Fruit fly (Drosophila melanogaster) whole organism, embryonic: ENCODE measurements around the gene CG5850.

Experiments used
- CG10267 ChIP-seq: fragments of 200-800 bp; sonication (Bioruptor generic); optimal IDR thresholded peaks from 2 replicates; lab custom pipeline; 2018; ENCODE audit warnings: missing biosample characterization, mild to moderate bottlenecking, missing genetic modification characterization, moderate library complexity
- CG10366 ChIP-seq: fragments of 200-800 bp; sonication (Bioruptor generic); IDR thresholded peaks from 2 replicates; pipeline ENCODE4 v1.3.6; 2022; ENCODE audit warnings: missing biosample characterization, missing genetic modification characterization
- CG10979 ChIP-seq: fragments of 200-800 bp; sonication (Bioruptor generic); optimal IDR thresholded peaks from 2 replicates; lab custom pipeline; 2018; ENCODE audit warnings: missing biosample characterization, mild to moderate bottlenecking, missing genetic modification characterization, moderate library complexity
- CG11093 ChIP-seq: fragments of 200-800 bp; sonication (Bioruptor generic); IDR thresholded peaks from 3 replicates; pipeline ENCODE4 v1.3.6; 2022; ENCODE audit warnings: missing biosample characterization, missing genetic modification characterization
- CG11456 ChIP-seq: fragments of 200-800 bp; sonication (Bioruptor generic); IDR thresholded peaks from 3 replicates; pipeline ENCODE4 v1.3.6; 2022; ENCODE audit warnings: missing biosample characterization, missing genetic modification characterization
- CG1233 ChIP-seq: fragments of 200-800 bp; sonication (Bioruptor generic); optimal IDR thresholded peaks from 4 replicates; lab custom pipeline; 2018; ENCODE audit warnings: missing biosample characterization, mild to moderate bottlenecking, missing genetic modification characterization
- CG12769 ChIP-seq: fragments of 200-800 bp; sonication (Bioruptor generic); optimal IDR thresholded peaks from 2 replicates; lab custom pipeline; 2019; ENCODE audit warnings: missing biosample characterization, mild to moderate bottlenecking, missing genetic modification characterization, moderate library complexity
- CG14014 ChIP-seq: fragments of 200-800 bp; sonication (Bioruptor generic); IDR thresholded peaks from 2 replicates; pipeline ENCODE4 v1.3.6; 2022; ENCODE audit warnings: missing biosample characterization, missing genetic modification characterization
- CG18262 ChIP-seq: fragments of 200-800 bp; optimal IDR thresholded peaks from 3 replicates; lab custom pipeline; 2019; ENCODE audit warnings: missing biosample characterization, mild to moderate bottlenecking, missing genetic modification characterization, moderate library complexity
- CG32767 ChIP-seq: fragments of 200-800 bp; sonication (Bioruptor generic); IDR thresholded peaks from 2 replicates; pipeline ENCODE4 v1.3.6; 2022; ENCODE audit warnings: missing biosample characterization, missing genetic modification characterization
- CG33557 ChIP-seq: fragments of 200-800 bp; sonication (Bioruptor generic); optimal IDR thresholded peaks from 2 replicates; lab custom pipeline; 2019; ENCODE audit warnings: missing biosample characterization, mild to moderate bottlenecking, missing genetic modification characterization, moderate library complexity
- CG34224 ChIP-seq: fragments of 200-800 bp; sonication (Bioruptor generic); IDR thresholded peaks from 3 replicates; pipeline ENCODE4 v1.3.6; 2022; ENCODE audit warnings: missing biosample characterization, missing genetic modification characterization; ENCODE audit not compliant: partially characterized antibody
- CG34422 ChIP-seq: fragments of 200-800 bp; sonication (Bioruptor generic); IDR thresholded peaks from 3 replicates; pipeline ENCODE4 v1.3.6; 2022; ENCODE audit warnings: missing biosample characterization, missing genetic modification characterization
- CG42726 ChIP-seq: fragments of 200-800 bp; sonication (Bioruptor generic); IDR thresholded peaks from 2 replicates; pipeline ENCODE4 v1.3.6; 2022; ENCODE audit warnings: missing biosample characterization, missing genetic modification characterization; ENCODE audit not compliant: partially characterized antibody
- CG4360 ChIP-seq: fragments of 200-800 bp; sonication (Bioruptor generic); IDR thresholded peaks from 2 replicates; pipeline ENCODE4 v1.3.6; 2022; ENCODE audit warnings: missing biosample characterization, missing genetic modification characterization
- CG5953 ChIP-seq: fragments of 200-800 bp; sonication (Bioruptor generic); IDR thresholded peaks from 2 replicates; pipeline ENCODE4 v1.3.6; 2022; ENCODE audit warnings: missing biosample characterization, missing genetic modification characterization
- CG6689 ChIP-seq: fragments of 200-800 bp; sonication (Bioruptor generic); IDR thresholded peaks from 2 replicates; pipeline ENCODE4 v1.3.6; 2022; ENCODE audit warnings: missing biosample characterization, missing genetic modification characterization
- CG7271 ChIP-seq: fragments of 200-800 bp; sonication (Bioruptor generic); optimal IDR thresholded peaks from 2 replicates; lab custom pipeline; 2018; ENCODE audit warnings: missing biosample characterization, mild to moderate bottlenecking, missing genetic modification characterization, moderate library complexity
- CG9609 ChIP-seq: fragments of 200-800 bp; sonication (Bioruptor generic); optimal IDR thresholded peaks from 3 replicates; lab custom pipeline; 2016; ENCODE audit warnings: missing biosample characterization, missing genetic modification characterization
- Dbx ChIP-seq: fragments of 200-800 bp; sonication (Bioruptor generic); IDR thresholded peaks from 3 replicates; pipeline ENCODE4 v1.3.6; 2022; ENCODE audit warnings: missing biosample characterization, missing genetic modification characterization
- Deaf1 ChIP-seq: fragments of 200-800 bp; optimal IDR thresholded peaks from 3 replicates; lab custom pipeline; 2019; ENCODE audit warnings: missing biosample characterization, mild to moderate bottlenecking, missing genetic modification characterization, moderate library complexity
- Elba2 ChIP-seq: fragments of 200-800 bp; sonication (Bioruptor generic); optimal IDR thresholded peaks from 3 replicates; lab custom pipeline; 2016; ENCODE audit warnings: missing biosample characterization, missing genetic modification characterization
- Fer1 ChIP-seq: fragments of 200-800 bp; sonication (Bioruptor generic); optimal IDR thresholded peaks from 2 replicates; lab custom pipeline; 2017; ENCODE audit warnings: missing biosample characterization, mild to moderate bottlenecking, missing genetic modification characterization
- HHEX ChIP-seq: fragments of 200-800 bp; sonication (Bioruptor generic); optimal IDR thresholded peaks from 3 replicates; lab custom pipeline; 2017; ENCODE audit warnings: missing biosample characterization, mild to moderate bottlenecking, missing genetic modification characterization, missing genetic modification reagents
- Max ChIP-seq: fragments of 200-800 bp; sonication (Bioruptor generic); optimal IDR thresholded peaks from 2 replicates; lab custom pipeline; 2016; ENCODE audit warnings: missing biosample characterization, mild to moderate bottlenecking, missing genetic modification characterization
- Pdp1 ChIP-seq, 2 experiments: fragments of 200-800 bp; sonication (Bioruptor generic); optimal IDR thresholded peaks; 3 replicates each; lab custom pipeline; 2016; ENCODE audit warnings: missing biosample characterization in 2 of 2, missing genetic modification characterization in 2 of 2, mild to moderate bottlenecking in 1 of 2, moderate library complexity in 1 of 2
- Rfx ChIP-seq: fragments of 200-800 bp; sonication (Bioruptor generic); IDR thresholded peaks from 2 replicates; pipeline ENCODE4 v1.3.6; 2022; ENCODE audit warnings: missing biosample characterization, missing genetic modification characterization
- Sry-δ ChIP-seq: fragments of 200-800 bp; sonication (Bioruptor generic); optimal IDR thresholded peaks from 2 replicates; lab custom pipeline; 2016; ENCODE audit warnings: missing biosample characterization, missing genetic modification characterization
- TFAM ChIP-seq: fragments of 200-800 bp; sonication (Bioruptor generic); optimal IDR thresholded peaks from 2 replicates; lab custom pipeline; 2017; ENCODE audit warnings: missing biosample characterization, missing genetic modification characterization, inconsistent platforms
- Tbp ChIP-seq: fragments of >200 bp; optimal IDR thresholded peaks from 2 replicates; lab custom pipeline; 2018; ENCODE audit warnings: missing biosample characterization, missing genetic modification characterization
- Trl ChIP-seq, 3 experiments: fragments of >200 bp in 2 of 3; fragments of 200-800 bp in 1 of 3; sonication (Bioruptor generic) in 1 of 3; optimal IDR thresholded peaks; 2 replicates in 1 of 3; 3 replicates in 2 of 3; lab custom pipeline; 2016 to 2017; ENCODE audit warnings: missing biosample characterization in 1 of 3, missing genetic modification characterization in 1 of 3
- ase ChIP-seq: fragments of 200-800 bp; sonication (Bioruptor generic); IDR thresholded peaks from 3 replicates; pipeline ENCODE4 v1.3.6; 2022; ENCODE audit warnings: missing biosample characterization, missing genetic modification characterization
- bowl ChIP-seq: fragments of 200-800 bp; sonication (Bioruptor generic); IDR thresholded peaks from 2 replicates; pipeline ENCODE4 v1.3.6; 2022; ENCODE audit warnings: missing biosample characterization, missing genetic modification characterization
- cas ChIP-seq: fragments of 200-800 bp; sonication (Bioruptor generic); IDR thresholded peaks from 2 replicates; pipeline ENCODE4 v1.3.6; 2022; ENCODE audit warnings: missing biosample characterization, missing genetic modification characterization
- caup ChIP-seq: fragments of 200-800 bp; sonication (Bioruptor generic); optimal IDR thresholded peaks from 3 replicates; lab custom pipeline; 2017; ENCODE audit warnings: missing biosample characterization, mild to moderate bottlenecking, missing genetic modification characterization, moderate library complexity; ENCODE audit not compliant: severe bottlenecking
- cwo ChIP-seq: fragments of 200-800 bp; sonication (Bioruptor generic); optimal IDR thresholded peaks from 3 replicates; lab custom pipeline; 2017; ENCODE audit warnings: missing biosample characterization, missing genetic modification characterization, mild to moderate bottlenecking, moderate library complexity, missing genetic modification reagents
- dmrt11E ChIP-seq: fragments of 200-800 bp; sonication (Bioruptor generic); optimal IDR thresholded peaks from 3 replicates; lab custom pipeline; 2018; ENCODE audit warnings: missing biosample characterization, mild to moderate bottlenecking, missing genetic modification characterization, moderate library complexity
- fd96Cb ChIP-seq: fragments of 200-800 bp; sonication (Bioruptor generic); optimal IDR thresholded peaks from 2 replicates; lab custom pipeline; 2018; ENCODE audit warnings: missing biosample characterization, mild to moderate bottlenecking, missing genetic modification characterization, moderate library complexity
- gfzf ChIP-seq: fragments of 200-800 bp; sonication (Bioruptor generic); optimal IDR thresholded peaks from 2 replicates; lab custom pipeline; 2016; ENCODE audit warnings: missing biosample characterization, mild to moderate bottlenecking, missing genetic modification characterization, moderate library complexity
- nerfin-1 ChIP-seq: fragments of 200-800 bp; sonication (Bioruptor generic); optimal IDR thresholded peaks from 3 replicates; lab custom pipeline; 2019; ENCODE audit warnings: missing biosample characterization, mild to moderate bottlenecking, missing genetic modification characterization, moderate library complexity
- nom ChIP-seq: fragments of 200-800 bp; sonication (Bioruptor generic); optimal IDR thresholded peaks from 2 replicates; lab custom pipeline; 2017; ENCODE audit warnings: missing biosample characterization, missing genetic modification characterization, mild to moderate bottlenecking, moderate library complexity, missing genetic modification reagents
- otp ChIP-seq: fragments of 200-800 bp; sonication (Bioruptor generic); IDR thresholded peaks from 3 replicates; pipeline ENCODE4, ENCODE4 v1.3.6; 2022; ENCODE audit warnings: missing biosample characterization, missing genetic modification characterization
- peb ChIP-seq: fragments of 200-800 bp; sonication (Bioruptor generic); IDR thresholded peaks from 2 replicates; pipeline ENCODE4 v1.3.6; 2022; ENCODE audit warnings: missing biosample characterization, missing genetic modification characterization
- pho ChIP-seq: fragments of 200-800 bp; sonication (Bioruptor generic); optimal IDR thresholded peaks from 2 replicates; lab custom pipeline; 2016; ENCODE audit warnings: missing biosample characterization, missing genetic modification characterization
- sd ChIP-seq: fragments of 200-800 bp; sonication (Bioruptor generic); optimal IDR thresholded peaks from 3 replicates; lab custom pipeline; 2018; ENCODE audit warnings: missing biosample characterization, mild to moderate bottlenecking, missing genetic modification characterization, moderate library complexity
- slbo ChIP-seq: fragments of 200-800 bp; sonication (Bioruptor generic); IDR thresholded peaks from 2 replicates; pipeline ENCODE4 v1.3.6; 2022; ENCODE audit warnings: missing biosample characterization, missing genetic modification characterization
- so ChIP-seq: fragments of 200-800 bp; sonication (Bioruptor generic); IDR thresholded peaks from 3 replicates; pipeline ENCODE4 v1.3.6; 2022; ENCODE audit warnings: missing biosample characterization, missing genetic modification characterization
- tap ChIP-seq: fragments of 200-800 bp; optimal IDR thresholded peaks from 3 replicates; lab custom pipeline; 2019; ENCODE audit warnings: missing biosample characterization, mild to moderate bottlenecking, missing genetic modification characterization, moderate library complexity
- tgo ChIP-seq: fragments of 200-800 bp; sonication (Bioruptor generic); IDR thresholded peaks from 3 replicates; pipeline ENCODE4 v1.3.6; 2022; ENCODE audit warnings: missing biosample characterization, missing genetic modification characterization
- unc-4 ChIP-seq: fragments of 200-800 bp; sonication (Bioruptor generic); IDR thresholded peaks from 2 replicates; pipeline ENCODE4 v1.3.6; 2022; ENCODE audit warnings: missing biosample characterization, missing genetic modification characterization; ENCODE audit not compliant: partially characterized antibody
- yki ChIP-seq: fragments of >200 bp; optimal IDR thresholded peaks from 3 replicates; lab custom pipeline; 2018

CG5850 gene

DNA sequence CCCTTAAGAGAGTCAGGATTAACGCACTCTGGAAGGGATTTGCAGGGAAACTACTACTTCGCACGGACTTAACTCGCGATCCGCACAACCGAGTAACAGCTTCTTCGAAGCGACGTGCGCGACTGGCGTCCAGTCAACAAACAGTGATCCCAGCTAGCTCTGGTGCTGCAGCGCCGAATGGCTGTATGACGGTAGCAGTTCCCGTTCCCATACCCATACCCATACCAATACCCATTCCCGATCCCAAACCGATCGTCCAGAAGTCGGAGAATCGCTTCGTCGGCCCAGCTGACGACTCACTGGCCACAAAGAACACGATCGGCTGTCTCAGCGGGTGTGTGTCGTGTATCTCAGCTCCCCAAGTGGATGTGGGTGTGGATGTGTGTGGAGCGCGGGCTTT is 16.5 kb downstream of the CG5850 start, which contains the start of gene CG5853 (continued):
- peak; percentile 13 for TF ChIP-seq HHEX (GFP tag; lab: Kevin White, UChicago)
- no peak for TF ChIP-seq slbo (GFP tag; lab: Robert Waterston, UW)
- no peak for TF ChIP-seq CG18262 (tag; lab: Kevin White, UChicago)
- no peak for TF ChIP-seq cas (GFP tag; lab: Robert Waterston, UW)
- TF ChIP-seq CG10366 (GFP tag; lab: Robert Waterston, UW) = no peak
- TF ChIP-seq CG10979 (tag; lab: Kevin White, UChicago) = no peak
- peak; percentile 74 for TF ChIP-seq nom (GFP tag; lab: Kevin White, UChicago)
- peak; percentile 37; the same call in 1 of the 2 replicates for TF ChIP-seq CG5953 (GFP tag; lab: Robert Waterston, UW)
- no peak for TF ChIP-seq bowl (GFP tag; lab: Robert Waterston, UW)
- no peak for TF ChIP-seq CG9609 (GFP tag; lab: Kevin White, UChicago)
- no peak for TF ChIP-seq dmrt11E (tag; lab: Kevin White, UChicago)
- TF ChIP-seq otp (GFP tag; lab: Robert Waterston, UW) = no peak
- peak; percentile 11 for TF ChIP-seq sd (tag; lab: Kevin White, UChicago)
- TF ChIP-seq CG33557 (GFP tag; lab: Kevin White, UChicago) = no peak
- no peak for TF ChIP-seq Pdp1 (GFP tag; optimal IDR thresholded peaks at IDR 0.05; lab: Kevin White, UChicago)
- TF ChIP-seq CG11093 (GFP tag; lab: Robert Waterston, UW) = no peak
- no peak for TF ChIP-seq yki (lab: Kevin White, UChicago)
- no peak for TF ChIP-seq CG7271 (tag; lab: Kevin White, UChicago)
- TF ChIP-seq so (GFP tag; lab: Robert Waterston, UW) = peak; percentile 19; the same call in 1 of the 3 replicates
- 0 out of 3 replicates have a peak, but pooled peaks have one; percentile 39 for TF ChIP-seq Dbx
- TF ChIP-seq tap = no peak
- peak; percentile 97 for TF ChIP-seq Deaf1
- no peak for TF ChIP-seq unc-4 (GFP tag; lab: Robert Waterston, UW)
- no peak for TF ChIP-seq CG6689
- no peak for TF ChIP-seq Trl (optimal IDR thresholded peaks at IDR 0.05; lab: Kevin White, UChicago)
- TF ChIP-seq Trl (GFP tag; optimal IDR thresholded peaks at IDR 0.05; lab: Kevin White, UChicago) = no peak
- no peak for TF ChIP-seq CG32767 (GFP tag; lab: Robert Waterston, UW)
- no peak for TF ChIP-seq Sry-δ (GFP tag; lab: Kevin White, UChicago)
- TF ChIP-seq CG14014 (GFP tag; lab: Robert Waterston, UW) = no peak; the same call in 1 of the 2 replicates
- TF ChIP-seq tgo (GFP tag; lab: Robert Waterston, UW) = no peak
- no peak for TF ChIP-seq peb (GFP tag; lab: Robert Waterston, UW)
- TF ChIP-seq Max (GFP tag; lab: Kevin White, UChicago) = no peak
- TF ChIP-seq CG10267 = no peak
- no peak for TF ChIP-seq CG4360 (GFP tag; lab: Robert Waterston, UW)
- peak; percentile 7 for TF ChIP-seq pho
- TF ChIP-seq fd96Cb (tag; lab: Kevin White, UChicago) = no peak
- no peak for TF ChIP-seq CG42726
- TF ChIP-seq gfzf (GFP tag; lab: Kevin White, UChicago) = no peak
- peak; percentile 19 for TF ChIP-seq cwo (GFP tag; lab: Kevin White, UChicago)
- TF ChIP-seq Tbp (GFP tag; lab: Kevin White, UChicago) = no peak
- 0 out of 3 replicates have a peak, but pooled peaks have one; percentile 21 for TF ChIP-seq CG34422 (GFP tag; lab: Robert Waterston, UW)
- TF ChIP-seq TFAM (GFP tag; lab: Kevin White, UChicago) = no peak
- TF ChIP-seq Fer1 (GFP tag; lab: Kevin White, UChicago) = no peak
- no peak for TF ChIP-seq ase (GFP tag; lab: Robert Waterston, UW)
- TF ChIP-seq Elba2 (GFP tag; lab: Kevin White, UChicago) = no peak
- TF ChIP-seq CG34224 (GFP tag; lab: Robert Waterston, UW) = no peak
- TF ChIP-seq CG12769 (tag; lab: Kevin White, UChicago) = peak; percentile 99
- no peak for TF ChIP-seq CG11456 (GFP tag; lab: Robert Waterston, UW)
- TF ChIP-seq CG1233 (GFP tag; lab: Kevin White, UChicago) = no peak
- peak; percentile 36 for TF ChIP-seq caup (GFP tag; lab: Kevin White, UChicago)
- peak; percentile 52 for TF ChIP-seq Rfx
- no peak for TF ChIP-seq nerfin-1 (tag; lab: Kevin White, UChicago)
